Fruit fly (Drosophila melanogaster) Kc167 (cell line): ENCODE data around the gene CG6168.

Source experiments
- Sin3A ChIP-seq: fragments of >200 bp; optimal IDR thresholded peaks from 2 replicates; lab custom pipeline; 2018; ENCODE audit warnings: missing external identifiers
- h ChIP-seq: fragments of >200 bp; optimal IDR thresholded peaks from 3 replicates; lab custom pipeline; 2018; ENCODE audit warnings: missing external identifiers
- insv ChIP-seq: fragments of >200 bp; optimal IDR thresholded peaks from 3 replicates; lab custom pipeline; 2018; ENCODE audit warnings: missing external identifiers
- psq ChIP-seq: fragments of >200 bp; optimal IDR thresholded peaks from 2 replicates; lab custom pipeline; 2017; ENCODE audit warnings: missing external identifiers
- ttk ChIP-seq: sonication (Bioruptor generic); optimal IDR thresholded peaks from 2 replicates; lab custom pipeline; 2017; ENCODE audit warnings: missing external identifiers

dm6 chr3L:11284091-11285023 is 37.2 kb downstream of the CG6168 start:
- TF ChIP-seq ttk (lab: Kevin White, UChicago) (no peak), h (lab: Kevin White, UChicago) (no peak), insv (lab: Kevin White, UChicago) (no peak), psq (lab: Kevin White, UChicago) (no peak), Sin3A (lab: Kevin White, UChicago) (no peak)
